Fruit fly (Drosophila melanogaster) whole organism, wandering third instar larva: ENCODE measurements around the gene AstA-R1.

Experiments used
- Abd-B ChIP-seq: fragments of >200 bp; optimal IDR thresholded peaks from 2 replicates; lab custom pipeline; 2017; ENCODE audit warnings: missing biosample characterization, missing genetic modification characterization
- CG32264 ChIP-seq: fragments of 200-800 bp; sonication (Bioruptor generic); optimal IDR thresholded peaks from 2 replicates; lab custom pipeline; 2016; ENCODE audit warnings: missing biosample characterization, missing genetic modification characterization
- CG9705 ChIP-seq: fragments of 200-800 bp; sonication (Bioruptor generic); optimal IDR thresholded peaks from 2 replicates; lab custom pipeline; 2018; ENCODE audit warnings: missing biosample characterization, mild to moderate bottlenecking, missing genetic modification characterization
- CrebA ChIP-seq: fragments of 200-800 bp; sonication (Bioruptor generic); optimal IDR thresholded peaks from 2 replicates; lab custom pipeline; 2016; ENCODE audit warnings: missing biosample characterization, mild to moderate bottlenecking, missing genetic modification characterization, borderline replicate concordance
- Dfd ChIP-seq: fragments of >200 bp; optimal IDR thresholded peaks from 2 replicates; lab custom pipeline; 2017; ENCODE audit warnings: missing biosample characterization, missing genetic modification characterization
- Dif ChIP-seq: fragments of 200-275, 200-300 bp; sonication (Bioruptor generic); optimal IDR thresholded peaks from 2 replicates; lab custom pipeline; 2018; ENCODE audit warnings: missing biosample characterization, missing genetic modification characterization; ENCODE audit not compliant: partially characterized antibody
- GATAd ChIP-seq: sonication (Bioruptor generic); optimal IDR thresholded peaks from 2 replicates; lab custom pipeline; 2016; ENCODE audit warnings: missing biosample characterization, missing genetic modification characterization
- HLH106 ChIP-seq: fragments of 200-800 bp; optimal IDR thresholded peaks from 3 replicates; lab custom pipeline; 2019; ENCODE audit warnings: missing biosample characterization, mild to moderate bottlenecking, missing genetic modification characterization, moderate library complexity
- Hnf4 ChIP-seq: fragments of 200-800 bp; sonication (Bioruptor generic); optimal IDR thresholded peaks from 2 replicates; lab custom pipeline; 2016; ENCODE audit warnings: missing biosample characterization, mild to moderate bottlenecking, missing genetic modification characterization
- Hr78 ChIP-seq: fragments of >200 bp; optimal IDR thresholded peaks from 2 replicates; lab custom pipeline; 2017; ENCODE audit warnings: missing biosample characterization, missing genetic modification characterization
- Hr83 ChIP-seq: fragments of 200-300 bp; sonication (Bioruptor generic); optimal IDR thresholded peaks from 2 replicates; lab custom pipeline; 2016; ENCODE audit warnings: missing biosample characterization, mild to moderate bottlenecking, missing genetic modification characterization, moderate library complexity; ENCODE audit not compliant: poor library complexity, severe bottlenecking
- Jra ChIP-seq: sonication (Bioruptor generic); optimal IDR thresholded peaks from 2 replicates; lab custom pipeline; 2016; ENCODE audit warnings: missing biosample characterization, missing genetic modification characterization
- Mio ChIP-seq: sonication (Bioruptor generic); optimal IDR thresholded peaks from 2 replicates; lab custom pipeline; 2016; ENCODE audit warnings: missing biosample characterization, missing genetic modification characterization
- Myc ChIP-seq: fragments of >200 bp; optimal IDR thresholded peaks from 2 replicates; lab custom pipeline; 2017
- N ChIP-seq: fragments of >200 bp; optimal IDR thresholded peaks from 2 replicates; lab custom pipeline; 2018; ENCODE audit warnings: missing biosample characterization, missing external identifiers, missing genetic modification characterization
- OdsH ChIP-seq: fragments of 200-800 bp; sonication (Bioruptor generic); optimal IDR thresholded peaks from 2 replicates; lab custom pipeline; 2016; ENCODE audit warnings: missing biosample characterization, mild to moderate bottlenecking, missing genetic modification characterization
- Rel ChIP-seq, 2 experiments: fragments of 200-800 bp; sonication (Bioruptor generic) in 1 of 2; optimal IDR thresholded peaks; 2 replicates in 1 of 2; 3 replicates in 1 of 2; lab custom pipeline; 2016 to 2019; ENCODE audit warnings: mild to moderate bottlenecking in 2 of 2, missing biosample characterization in 2 of 2, missing genetic modification characterization in 2 of 2, moderate library complexity in 1 of 2
- Sp1 ChIP-seq: fragments of 200-800 bp; sonication (Bioruptor generic); optimal IDR thresholded peaks from 3 replicates; lab custom pipeline; 2019; ENCODE audit warnings: missing biosample characterization, mild to moderate bottlenecking, missing genetic modification characterization, moderate library complexity
- Vsx2 ChIP-seq: fragments of 200-300, 225-300 bp; sonication (Bioruptor generic); optimal IDR thresholded peaks from 2 replicates; lab custom pipeline; 2018; ENCODE audit warnings: missing biosample characterization, missing genetic modification characterization; ENCODE audit not compliant: partially characterized antibody
- br ChIP-seq: fragments of 200-800 bp; sonication (Bioruptor generic); optimal IDR thresholded peaks from 2 replicates; lab custom pipeline; 2016; ENCODE audit warnings: missing biosample characterization, missing genetic modification characterization
- brk ChIP-seq: fragments of 200-800 bp; sonication (Bioruptor generic); optimal IDR thresholded peaks from 2 replicates; lab custom pipeline; 2016; ENCODE audit warnings: missing biosample characterization, mild to moderate bottlenecking, missing genetic modification characterization
- dl ChIP-seq, 2 experiments: fragments of 175-275, 200-275 bp in 1 of 2; fragments of 200-275 bp in 1 of 2; sonication (Bioruptor generic); optimal IDR thresholded peaks; lab custom pipeline; 2018; ENCODE audit warnings: mild to moderate bottlenecking in 2 of 2, missing biosample characterization in 2 of 2, missing genetic modification characterization in 2 of 2, moderate library complexity in 2 of 2; ENCODE audit not compliant: partially characterized antibody in 2 of 2, insufficient read depth in 1 of 2
- dmrt93B ChIP-seq: fragments of 200-800 bp; sonication (Bioruptor generic); optimal IDR thresholded peaks from 2 replicates; lab custom pipeline; 2018; ENCODE audit warnings: missing biosample characterization, mild to moderate bottlenecking, missing genetic modification characterization
- dsf ChIP-seq: sonication (Bioruptor generic); optimal IDR thresholded peaks from 2 replicates; lab custom pipeline; 2016; ENCODE audit warnings: missing biosample characterization, missing genetic modification characterization, borderline replicate concordance
- ey ChIP-seq: fragments of 200-800 bp; sonication (Bioruptor generic); optimal IDR thresholded peaks from 2 replicates; lab custom pipeline; 2016; ENCODE audit warnings: missing biosample characterization, missing genetic modification characterization
- foxo ChIP-seq, 2 experiments: fragments of 200-800 bp; sonication (Bioruptor generic); optimal IDR thresholded peaks; 2 replicates in 1 of 2; 3 replicates in 1 of 2; lab custom pipeline; 2016 to 2017; ENCODE audit warnings: missing biosample characterization in 2 of 2, missing genetic modification characterization in 2 of 2
- fru ChIP-seq: fragments of 200-800 bp; sonication (Bioruptor generic); optimal IDR thresholded peaks from 3 replicates; lab custom pipeline; 2016; ENCODE audit warnings: missing biosample characterization, mild to moderate bottlenecking, missing genetic modification characterization
- h ChIP-seq: fragments of 200-800 bp; sonication (Bioruptor generic); optimal IDR thresholded peaks from 3 replicates; lab custom pipeline; 2016; ENCODE audit warnings: missing biosample characterization, mild to moderate bottlenecking, missing genetic modification characterization
- jim ChIP-seq: fragments of 175-275, 200-325 bp; sonication (Bioruptor generic); optimal IDR thresholded peaks from 2 replicates; lab custom pipeline; 2016; ENCODE audit warnings: missing biosample characterization, mild to moderate bottlenecking, missing genetic modification characterization
- lola ChIP-seq: fragments of >200 bp; optimal IDR thresholded peaks from 2 replicates; lab custom pipeline; 2017; ENCODE audit warnings: missing biosample characterization, missing genetic modification characterization
- pan ChIP-seq: fragments of >200 bp; optimal IDR thresholded peaks from 2 replicates; lab custom pipeline; 2017
- psq ChIP-seq: fragments of 200-800 bp; sonication (Bioruptor generic); optimal IDR thresholded peaks from 3 replicates; lab custom pipeline; 2017; ENCODE audit warnings: missing biosample characterization, mild to moderate bottlenecking, missing genetic modification characterization, moderate library complexity
- rgr ChIP-seq: fragments of 200-800 bp; sonication (Bioruptor generic); optimal IDR thresholded peaks from 3 replicates; lab custom pipeline; 2016; ENCODE audit warnings: missing biosample characterization, mild to moderate bottlenecking, missing genetic modification characterization
- sage ChIP-seq: fragments of 200-800 bp; sonication (Bioruptor generic); optimal IDR thresholded peaks from 2 replicates; lab custom pipeline; 2016; ENCODE audit warnings: missing biosample characterization, mild to moderate bottlenecking, missing genetic modification characterization
- sv ChIP-seq: fragments of 200-800 bp; sonication (Bioruptor generic); optimal IDR thresholded peaks from 3 replicates; lab custom pipeline; 2016; ENCODE audit warnings: missing biosample characterization, missing genetic modification characterization
- tai ChIP-seq: sonication (Bioruptor generic); optimal IDR thresholded peaks from 2 replicates; lab custom pipeline; 2016; ENCODE audit warnings: missing biosample characterization, missing genetic modification characterization
- usp ChIP-seq: fragments of >200 bp; optimal IDR thresholded peaks from 2 replicates; lab custom pipeline; 2017; ENCODE audit warnings: missing biosample characterization, missing genetic modification characterization
- woc ChIP-seq: sonication (Bioruptor generic); optimal IDR thresholded peaks from 2 replicates; lab custom pipeline; 2016; ENCODE audit warnings: missing biosample characterization, mild to moderate bottlenecking, missing genetic modification characterization

AstA-R1 gene

dm6 chrX:3676469-3677155 lies 102.3 kb downstream of the AstA-R1 start:
- no peak for TF ChIP-seq pan
- TF ChIP-seq sage (GFP tag; lab: Kevin White, UChicago): peak; percentile 34
- TF ChIP-seq ey (GFP tag; lab: Kevin White, UChicago): no peak
- TF ChIP-seq Jra (GFP tag; lab: Kevin White, UChicago): no peak
- TF ChIP-seq CG9705 (GFP tag; lab: Kevin White, UChicago): no peak
- peak; percentile 89 for TF ChIP-seq psq (GFP tag; lab: Kevin White, UChicago)
- no peak for TF ChIP-seq Myc (lab: Kevin White, UChicago)
- peak; percentile 26 for TF ChIP-seq Vsx2 (GFP tag; lab: Kevin White, UChicago)
- TF ChIP-seq dl (GFP tag; optimal IDR thresholded peaks at IDR 0.05; lab: Kevin White, UChicago; ENCODE audit: insufficient read depth in 1 of 2, partially characterized antibody in 2 of 2): peak in 1 of 2 experiments; percentile 81
- no peak for TF ChIP-seq rgr
- no peak for TF ChIP-seq dmrt93B (GFP tag; lab: Kevin White, UChicago)
- TF ChIP-seq usp (GFP tag; lab: Kevin White, UChicago): no peak
- no peak for TF ChIP-seq CG32264 (GFP tag; lab: Kevin White, UChicago)
- TF ChIP-seq Dif (GFP tag; lab: Kevin White, UChicago): peak; percentile 74
- TF ChIP-seq Sp1 (GFP tag; lab: Kevin White, UChicago): peak; percentile 25
- TF ChIP-seq Dfd (GFP tag; lab: Kevin White, UChicago): no peak
- no peak for TF ChIP-seq Mio
- TF ChIP-seq CrebA: peak; percentile 86
- no peak for TF ChIP-seq Rel (GFP tag; optimal IDR thresholded peaks at IDR 0.05; lab: Kevin White, UChicago)
- TF ChIP-seq Rel (tag; optimal IDR thresholded peaks at IDR 0.05; lab: Kevin White, UChicago): peak; percentile 14
- no peak for TF ChIP-seq brk
- TF ChIP-seq woc (GFP tag; lab: Kevin White, UChicago): no peak
- TF ChIP-seq Hr83: no peak

- TF ChIP-seq brk: no peak
- TF ChIP-seq dsf: no peak
- no peak for TF ChIP-seq foxo (GFP tag; optimal IDR thresholded peaks at IDR 0.05; lab: Kevin White, UChicago)
- TF ChIP-seq Hr78 (GFP tag; lab: Kevin White, UChicago): no peak
- TF ChIP-seq ey (GFP tag; lab: Kevin White, UChicago): no peak
- TF ChIP-seq CG32264 (GFP tag; lab: Kevin White, UChicago): peak; percentile 17
- TF ChIP-seq woc (GFP tag; lab: Kevin White, UChicago): no peak
- no peak for TF ChIP-seq HLH106 (tag; lab: Kevin White, UChicago)
- peak; percentile 61 for TF ChIP-seq h (GFP tag; lab: Kevin White, UChicago)
- peak; percentile 25 for TF ChIP-seq Jra (GFP tag; lab: Kevin White, UChicago)
- no peak for TF ChIP-seq br (GFP tag; lab: Kevin White, UChicago)
- TF ChIP-seq sv: no peak
- no peak for TF ChIP-seq CG9705 (GFP tag; lab: Kevin White, UChicago)
- no peak for TF ChIP-seq Myc (lab: Kevin White, UChicago)
- TF ChIP-seq GATAd: peak; percentile 55
- no peak for TF ChIP-seq lola (GFP tag; lab: Kevin White, UChicago)
- TF ChIP-seq Rel (GFP tag; optimal IDR thresholded peaks at IDR 0.05; lab: Kevin White, UChicago): no peak
- TF ChIP-seq Rel (tag; optimal IDR thresholded peaks at IDR 0.05; lab: Kevin White, UChicago): peak; percentile 62
- TF ChIP-seq OdsH (GFP tag; lab: Kevin White, UChicago): no peak
- TF ChIP-seq Hr83: peak; percentile 67
- TF ChIP-seq sage (GFP tag; lab: Kevin White, UChicago): no peak
- TF ChIP-seq jim: no peak
- TF ChIP-seq Vsx2 (GFP tag; lab: Kevin White, UChicago): no peak
- TF ChIP-seq dl (GFP tag; optimal IDR thresholded peaks at IDR 0.05; lab: Kevin White, UChicago; ENCODE audit: insufficient read depth in 1 of 2, partially characterized antibody in 2 of 2): peak; percentile 51 to 79
- no peak for TF ChIP-seq psq (GFP tag; lab: Kevin White, UChicago)
- no peak for TF ChIP-seq dmrt93B (GFP tag; lab: Kevin White, UChicago)
- no peak for TF ChIP-seq Sp1 (GFP tag; lab: Kevin White, UChicago)
- TF ChIP-seq Hnf4: no peak
- peak; percentile 30 for TF ChIP-seq Mio
- TF ChIP-seq rgr: no peak
- peak; percentile 68 for TF ChIP-seq Dif (GFP tag; lab: Kevin White, UChicago)
- no peak for TF ChIP-seq usp (GFP tag; lab: Kevin White, UChicago)
- TF ChIP-seq CrebA: peak; percentile 80
- no peak for TF ChIP-seq Dfd (GFP tag; lab: Kevin White, UChicago)
- TF ChIP-seq Abd-B (GFP tag; lab: Kevin White, UChicago): no peak
- no peak for TF ChIP-seq pan
- TF ChIP-seq N: peak; percentile 13
- TF ChIP-seq tai (GFP tag; lab: Kevin White, UChicago): no peak
- no peak for TF ChIP-seq fru
Observed at dm6 chrX:3677156-3677846, 103.0 kb downstream of the AstA-R1 start.
